Fruit fly (Drosophila melanogaster): ENCODE measurements around the gene CG7730.

DNA sequence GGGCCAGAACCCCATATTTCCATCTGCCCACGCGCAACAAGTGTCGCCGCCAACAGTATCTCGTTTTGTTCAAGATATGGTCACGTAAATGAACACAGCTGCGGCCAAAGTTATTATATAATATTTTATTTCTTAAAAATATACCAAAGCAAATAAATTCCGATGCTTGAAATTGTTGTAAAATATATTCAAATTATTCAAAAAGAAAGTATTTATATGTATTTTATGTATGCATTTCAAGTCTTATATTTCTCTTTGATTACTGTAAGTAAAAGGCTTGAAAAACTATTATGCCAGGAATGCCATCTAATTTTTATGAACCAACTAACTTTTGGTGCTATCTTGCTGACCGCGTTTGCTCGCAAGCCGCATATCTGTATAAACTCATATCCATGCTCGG lies 38.1 kb upstream of the CG7730 start:
- no peak for TF ChIP-seq croc (GFP tag; conservative IDR thresholded peaks at IDR 0.05)
- no peak for TF ChIP-seq Hr39 (optimal IDR thresholded peaks at IDR 0.05)
- no peak for TF ChIP-seq Lhr (GFP tag; optimal IDR thresholded peaks at IDR 0.05)
- no peak for TF ChIP-seq unc-4 (GFP tag; IDR thresholded peaks at IDR 0.05; ENCODE audit: partially characterized antibody)
- no peak for TF ChIP-seq Dbx (GFP tag; IDR thresholded peaks at IDR 0.05)
- TF ChIP-seq tgo (GFP tag; IDR thresholded peaks at IDR 0.05): no peak
- TF ChIP-seq Usf (GFP tag; optimal IDR thresholded peaks at IDR 0.05): no peak
- TF ChIP-seq NfI (GFP tag; optimal IDR thresholded peaks at IDR 0.05): peak; percentile 40
- TF ChIP-seq CG15601 (tag; optimal IDR thresholded peaks at IDR 0.05): peak; percentile 31
- TF ChIP-seq PHDP (tag; optimal IDR thresholded peaks at IDR 0.05): peak; percentile 52
- TF ChIP-seq CG33557 (GFP tag; optimal IDR thresholded peaks at IDR 0.05): peak; percentile 14
- TF ChIP-seq tna (GFP tag; IDR thresholded peaks at IDR 0.05; ENCODE audit: partially characterized antibody): no peak
- TF ChIP-seq CG11695 (GFP tag; IDR thresholded peaks at IDR 0.05): peak; percentile 54; the same call in 1 of the 3 replicates
